Fruit fly (Drosophila melanogaster): Measurements from ENCODE around the gene Bin1.

Gene Bin1

DNA sequence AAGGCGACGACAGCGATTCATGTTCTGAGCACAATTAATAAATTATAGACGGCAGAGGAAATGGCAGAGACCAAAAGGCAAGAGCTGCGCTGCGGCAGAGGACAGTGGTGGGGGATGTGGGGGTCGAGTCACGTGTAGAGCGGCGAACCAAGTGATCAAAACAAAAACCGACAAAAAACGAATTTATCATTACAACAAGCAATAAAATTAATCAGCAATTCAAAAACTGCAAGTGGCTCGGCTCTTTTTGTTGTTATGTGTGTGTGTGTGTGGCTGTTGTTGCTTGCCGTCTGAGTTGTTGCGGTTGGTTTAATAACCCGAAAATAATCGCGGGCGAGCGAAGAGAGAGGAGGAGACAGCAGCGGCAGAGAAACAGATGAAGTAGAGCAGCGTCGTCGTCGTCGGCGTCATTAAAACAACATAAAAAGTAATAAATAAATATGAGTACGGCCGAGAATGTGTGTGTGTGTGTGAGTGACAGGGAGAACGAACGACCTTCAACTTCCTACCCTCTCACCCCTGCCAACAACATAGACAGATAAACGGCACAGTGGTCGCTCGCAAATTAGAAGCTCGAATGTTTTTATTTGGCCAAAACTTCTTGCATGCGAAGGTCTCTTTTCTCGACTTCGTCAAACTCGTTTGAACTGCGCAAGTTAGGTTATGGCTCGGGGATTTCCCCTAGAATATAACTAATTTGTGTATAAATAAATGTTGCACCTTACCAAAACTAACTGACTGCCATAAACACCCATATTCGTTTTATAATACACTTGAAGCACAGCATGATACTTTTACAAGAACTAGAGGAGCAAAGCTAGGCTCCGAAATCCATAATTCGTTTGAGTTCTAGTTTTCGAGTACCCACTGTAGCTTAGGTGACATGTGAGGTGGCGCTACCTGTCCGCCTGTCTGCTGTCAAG lies 42.3 kb upstream of the Bin1 start (continued):
- TF ChIP-seq sqz (GFP tag; optimal IDR thresholded peaks at IDR 0.05) (peak; percentile 32), sob (GFP tag; IDR thresholded peaks at IDR 0.05) (no peak), Bgb (GFP tag; IDR thresholded peaks at IDR 0.05; ENCODE audit: partially characterized antibody) (no peak), Opbp (GFP tag; IDR thresholded peaks at IDR 0.05; ENCODE audit: partially characterized antibody) (no peak), Ada2b (GFP tag; IDR thresholded peaks at IDR 0.05) (no peak), HHEX (GFP tag; optimal IDR thresholded peaks at IDR 0.05) (peak; percentile 73), CG4730 (GFP tag; IDR thresholded peaks at IDR 0.05) (no peak), fd3F (GFP tag; optimal IDR thresholded peaks at IDR 0.05) (peak; percentile 66), Doc2 (GFP tag; IDR thresholded peaks at IDR 0.05) (no peak), CG10321 (GFP tag; IDR thresholded peaks at IDR 0.05) (no peak), CG11504 (tag; optimal IDR thresholded peaks at IDR 0.05) (peak; percentile 87), sens (GFP tag) (peak; percentile 97), pzg (GFP tag; optimal IDR thresholded peaks at IDR 0.05) (no peak), Deaf1 (tag; optimal IDR thresholded peaks at IDR 0.05) (peak; percentile 56), E2f2 (GFP tag; IDR thresholded peaks at IDR 0.05) (no peak), ERR (GFP tag; optimal IDR thresholded peaks at IDR 0.05) (peak; percentile 61), CG4328 (GFP tag; optimal IDR thresholded peaks at IDR 0.05) (peak; percentile 38), CG4360 (GFP tag; IDR thresholded peaks at IDR 0.05) (no peak), MBD-R2 (GFP tag; IDR thresholded peaks at IDR 0.05) (no peak), ems (GFP tag; optimal IDR thresholded peaks at IDR 0.05) (peak; percentile 49), CG14014 (GFP tag; IDR thresholded peaks at IDR 0.05) (no peak), CG12104 (GFP tag; optimal IDR thresholded peaks at IDR 0.05) (peak; percentile 53), tup (GFP tag; optimal IDR thresholded peaks at IDR 0.05) (peak; percentile 7), phol (tag; optimal IDR thresholded peaks at IDR 0.05) (peak; percentile 86), CG15269 (tag; optimal IDR thresholded peaks at IDR 0.05) (peak; percentile 81), CG16863 (GFP tag; optimal IDR thresholded peaks at IDR 0.05) (peak; percentile 78), lab (GFP tag; optimal IDR thresholded peaks at IDR 0.05) (peak; percentile 69), kay (GFP tag; optimal IDR thresholded peaks at IDR 0.05) (peak; percentile 23), sd (tag; optimal IDR thresholded peaks at IDR 0.05) (peak; percentile 46), ind (GFP tag; optimal IDR thresholded peaks at IDR 0.05) (peak; percentile 77), CG8944 (GFP tag; optimal IDR thresholded peaks at IDR 0.05) (peak; percentile 32), CG13424 (tag; optimal IDR thresholded peaks at IDR 0.05) (peak; percentile 76), B-H1 (GFP tag; IDR thresholded peaks at IDR 0.05) (no peak), Usf (GFP tag; optimal IDR thresholded peaks at IDR 0.05) (peak; percentile 44), ssp (GFP tag; IDR thresholded peaks at IDR 0.05) (no peak), C15 (GFP tag; IDR thresholded peaks at IDR 0.05) (no peak), grn (GFP tag; optimal IDR thresholded peaks at IDR 0.05) (no peak), CG12391 (tag; optimal IDR thresholded peaks at IDR 0.05) (peak; percentile 68), CG10267 (tag; optimal IDR thresholded peaks at IDR 0.05) (peak; percentile 64), CHES-1-like (GFP tag; optimal IDR thresholded peaks at IDR 0.05) (peak; percentile 62), CG3407 (GFP tag; optimal IDR thresholded peaks at IDR 0.05) (peak; percentile 38), CG10462 (GFP tag; optimal IDR thresholded peaks at IDR 0.05) (peak; percentile 11), Ravus (GFP tag; IDR thresholded peaks at IDR 0.05) (no peak), sens-2 (GFP tag; IDR thresholded peaks at IDR 0.05) (no peak), CG4854 (GFP tag; optimal IDR thresholded peaks at IDR 0.05) (peak; percentile 40), HLH4C (GFP tag; IDR thresholded peaks at IDR 0.05; ENCODE audit: partially characterized antibody) (no peak), CG6689 (GFP tag; IDR thresholded peaks at IDR 0.05) (no peak), HmgZ (tag; optimal IDR thresholded peaks at IDR 0.05) (peak; percentile 23), dmrt11E (tag; optimal IDR thresholded peaks at IDR 0.05) (peak; percentile 75)
